Fruit fly (Drosophila melanogaster) S2 (cell line): ENCODE data around the gene TyrR.

Experiments used
- CG8478 ChIP-seq: fragments of >200 bp; optimal IDR thresholded peaks from 2 replicates; lab custom pipeline; 2018
- CTCF ChIP-seq, 2 experiments: fragments of >200 bp; optimal IDR thresholded peaks; 2 replicates each; lab custom pipeline; 2018

DNA sequence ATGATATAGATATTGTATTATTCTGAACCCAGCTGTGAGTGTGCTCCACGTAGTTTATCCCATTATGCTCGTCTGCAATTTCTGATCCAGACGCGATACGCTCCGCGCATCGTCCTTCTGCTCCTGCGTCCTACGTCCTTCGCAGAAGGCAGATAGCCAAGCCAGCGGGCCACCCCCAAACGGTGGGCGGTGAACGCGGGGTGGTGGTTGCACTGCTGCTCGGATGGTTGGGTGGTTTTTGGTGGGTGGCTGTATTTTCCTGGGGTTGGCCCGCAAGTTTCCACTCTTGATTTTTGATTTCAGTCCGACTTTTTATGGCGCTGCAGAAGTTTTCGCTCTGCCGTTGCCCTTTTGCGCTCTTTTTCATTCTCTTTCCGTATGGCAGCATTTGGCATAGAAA lies 49.5 kb upstream of the TyrR start:
- TF ChIP-seq CTCF (optimal IDR thresholded peaks at IDR 0.05; lab: Kevin White, UChicago) (no peak), CG8478 (lab: Kevin White, UChicago) (no peak)
